Fruit fly (Drosophila melanogaster) whole organism, prepupa: ENCODE data around the gene UQCR-14.

Source experiments
- Blimp-1 ChIP-seq: fragments of 200-800 bp; sonication (Bioruptor generic); optimal IDR thresholded peaks from 3 replicates; lab custom pipeline; 2017; ENCODE audit warnings: missing biosample characterization, missing genetic modification characterization, mild to moderate bottlenecking, moderate library complexity, missing genetic modification reagents
- CG10631 ChIP-seq: fragments of 200-800 bp; sonication (Bioruptor generic); optimal IDR thresholded peaks from 2 replicates; lab custom pipeline; 2016; ENCODE audit warnings: missing biosample characterization, missing genetic modification characterization
- CG10669 ChIP-seq: fragments of 200-800 bp; sonication (Bioruptor generic); optimal IDR thresholded peaks from 3 replicates; lab custom pipeline; 2018; ENCODE audit warnings: missing biosample characterization, mild to moderate bottlenecking, missing genetic modification characterization, moderate library complexity
- CG11294 ChIP-seq: fragments of 200-800 bp; sonication (Bioruptor generic); IDR thresholded peaks from 2 replicates; pipeline ENCODE4 v1.3.6; 2022; ENCODE audit warnings: missing biosample characterization, missing genetic modification characterization
- CG11762 ChIP-seq: fragments of 200-800 bp; sonication (Bioruptor generic); optimal IDR thresholded peaks from 3 replicates; lab custom pipeline; 2016; ENCODE audit warnings: missing biosample characterization, missing genetic modification characterization; ENCODE audit not compliant: insufficient read depth
- CG16779 ChIP-seq: fragments of 200-800 bp; sonication (Bioruptor generic); optimal IDR thresholded peaks from 3 replicates; lab custom pipeline; 2017; ENCODE audit warnings: missing biosample characterization, mild to moderate bottlenecking, missing genetic modification characterization
- CG3032 ChIP-seq: fragments of 200-800 bp; optimal IDR thresholded peaks from 2 replicates; lab custom pipeline; 2019; ENCODE audit warnings: missing biosample characterization, mild to moderate bottlenecking, missing genetic modification characterization, moderate library complexity
- CG32006 ChIP-seq: fragments of 200-800 bp; sonication (Bioruptor generic); optimal IDR thresholded peaks from 3 replicates; lab custom pipeline; 2017; ENCODE audit warnings: missing biosample characterization, mild to moderate bottlenecking, missing genetic modification characterization
- CG34406 ChIP-seq: fragments of 200-800 bp; sonication (Bioruptor generic); optimal IDR thresholded peaks from 3 replicates; lab custom pipeline; 2016; ENCODE audit warnings: missing biosample characterization, missing genetic modification characterization
- CG3919 ChIP-seq: fragments of 200-800 bp; sonication (Bioruptor generic); optimal IDR thresholded peaks from 3 replicates; lab custom pipeline; 2016; ENCODE audit warnings: missing biosample characterization, missing genetic modification characterization
- CG4318 ChIP-seq: fragments of 200-800 bp; sonication (Bioruptor generic); optimal IDR thresholded peaks from 3 replicates; lab custom pipeline; 2017; ENCODE audit warnings: missing biosample characterization, mild to moderate bottlenecking, missing genetic modification characterization
- CG6163 ChIP-seq: fragments of 200-800 bp; sonication (Bioruptor generic); IDR thresholded peaks from 3 replicates; pipeline ENCODE4 v1.3.6; 2022; ENCODE audit warnings: missing biosample characterization, missing genetic modification characterization
- CG6276 ChIP-seq: fragments of 200-800 bp; sonication (Bioruptor generic); optimal IDR thresholded peaks from 2 replicates; lab custom pipeline; 2017; ENCODE audit warnings: missing biosample characterization, mild to moderate bottlenecking, missing genetic modification characterization
- CG6792 ChIP-seq: fragments of 200-800 bp; sonication (Bioruptor generic); optimal IDR thresholded peaks from 3 replicates; lab custom pipeline; 2016; ENCODE audit warnings: missing biosample characterization, missing genetic modification characterization
- CG6854 ChIP-seq: fragments of 200-800 bp; sonication (Bioruptor generic); optimal IDR thresholded peaks from 2 replicates; lab custom pipeline; 2017; ENCODE audit warnings: missing biosample characterization, mild to moderate bottlenecking, missing genetic modification characterization
- CG8119 ChIP-seq: fragments of 200-800 bp; sonication (Bioruptor generic); IDR thresholded peaks from 3 replicates; pipeline ENCODE4 v1.3.6; 2022; ENCODE audit warnings: missing biosample characterization, missing genetic modification characterization
- CG8319 ChIP-seq: fragments of 200-800 bp; sonication (Bioruptor generic); optimal IDR thresholded peaks from 3 replicates; lab custom pipeline; 2016; ENCODE audit warnings: missing biosample characterization, missing genetic modification characterization
- CG8632 ChIP-seq: fragments of 200-800 bp; sonication (Bioruptor generic); optimal IDR thresholded peaks from 3 replicates; lab custom pipeline; 2016; ENCODE audit warnings: missing biosample characterization, missing genetic modification characterization
- CG9139 ChIP-seq: fragments of 200-800 bp; sonication (Bioruptor generic); optimal IDR thresholded peaks from 3 replicates; lab custom pipeline; 2017; ENCODE audit warnings: missing biosample characterization, mild to moderate bottlenecking, missing genetic modification characterization
- Eip75B ChIP-seq: fragments of 200-800 bp; sonication (Bioruptor generic); optimal IDR thresholded peaks from 3 replicates; lab custom pipeline; 2016; ENCODE audit warnings: missing biosample characterization, missing genetic modification characterization
- Eip78C ChIP-seq: fragments of 200-800 bp; sonication (Bioruptor generic); peaks from one replicate; lab custom pipeline; 2016; ENCODE audit warnings: missing biosample characterization, missing genetic modification characterization
- Eip93F ChIP-seq: fragments of 200-800 bp; sonication (Bioruptor generic); optimal IDR thresholded peaks from 2 replicates; lab custom pipeline; 2016; ENCODE audit warnings: missing biosample characterization, mild to moderate bottlenecking, missing genetic modification characterization
- Ets96B ChIP-seq: fragments of 200-800 bp; optimal IDR thresholded peaks from 2 replicates; lab custom pipeline; 2019; ENCODE audit warnings: missing biosample characterization, mild to moderate bottlenecking, missing genetic modification characterization, moderate library complexity
- Gug ChIP-seq: fragments of 200-800 bp; sonication (Bioruptor generic); IDR thresholded peaks from 2 replicates; pipeline ENCODE4 v1.3.6; 2022; ENCODE audit warnings: missing biosample characterization, missing genetic modification characterization
- Hr39 ChIP-seq: fragments of 200-800 bp; sonication (Bioruptor generic); optimal IDR thresholded peaks from 2 replicates; lab custom pipeline; 2016; ENCODE audit warnings: missing biosample characterization, missing genetic modification characterization
- Lpt ChIP-seq: fragments of 200-800 bp; sonication (Bioruptor generic); optimal IDR thresholded peaks from 3 replicates; lab custom pipeline; 2016; ENCODE audit warnings: missing biosample characterization, missing genetic modification characterization
- Met ChIP-seq: fragments of 200-800 bp; sonication (Bioruptor generic); optimal IDR thresholded peaks from 3 replicates; lab custom pipeline; 2016; ENCODE audit warnings: missing biosample characterization, missing genetic modification characterization
- OdsH ChIP-seq: fragments of 200-800 bp; sonication (Bioruptor generic); optimal IDR thresholded peaks from 3 replicates; lab custom pipeline; 2016; ENCODE audit warnings: missing biosample characterization, missing genetic modification characterization
- Sox102F ChIP-seq: fragments of 200-800 bp; sonication (Bioruptor generic); optimal IDR thresholded peaks from 2 replicates; lab custom pipeline; 2016; ENCODE audit warnings: missing biosample characterization, mild to moderate bottlenecking, missing genetic modification characterization
- Sox14 ChIP-seq: fragments of 200-800 bp; sonication (Bioruptor generic); optimal IDR thresholded peaks from 3 replicates; lab custom pipeline; 2016; ENCODE audit warnings: missing biosample characterization, missing genetic modification characterization
- Sox15 ChIP-seq: fragments of 200-800 bp; sonication (Bioruptor generic); optimal IDR thresholded peaks from 3 replicates; lab custom pipeline; 2016; ENCODE audit warnings: missing biosample characterization, missing genetic modification characterization
- achi ChIP-seq: fragments of 200-800 bp; sonication (Bioruptor generic); optimal IDR thresholded peaks from 3 replicates; lab custom pipeline; 2016; ENCODE audit warnings: missing biosample characterization, missing genetic modification characterization
- acj6 ChIP-seq: fragments of 200-800 bp; sonication (Bioruptor generic); optimal IDR thresholded peaks from 3 replicates; lab custom pipeline; 2016; ENCODE audit warnings: missing biosample characterization, missing genetic modification characterization
- cyc ChIP-seq: fragments of 200-800 bp; sonication (Bioruptor generic); optimal IDR thresholded peaks from 3 replicates; lab custom pipeline; 2016; ENCODE audit warnings: missing biosample characterization, missing genetic modification characterization
- dac ChIP-seq: fragments of 200-800 bp; sonication (Bioruptor generic); optimal IDR thresholded peaks from 2 replicates; lab custom pipeline; 2017; ENCODE audit warnings: missing biosample characterization, mild to moderate bottlenecking, missing genetic modification characterization
- dsx ChIP-seq: fragments of 200-800 bp; optimal IDR thresholded peaks from 3 replicates; lab custom pipeline; 2019; ENCODE audit warnings: missing biosample characterization, mild to moderate bottlenecking, missing genetic modification characterization, moderate library complexity; ENCODE audit not compliant: poor library complexity, severe bottlenecking
- eg ChIP-seq: fragments of 200-800 bp; sonication (Bioruptor generic); IDR thresholded peaks from 3 replicates; pipeline ENCODE4 v1.3.6; 2022; ENCODE audit warnings: missing biosample characterization, missing genetic modification characterization
- esn ChIP-seq: fragments of 200-800 bp; sonication (Bioruptor generic); optimal IDR thresholded peaks from 2 replicates; lab custom pipeline; 2016; ENCODE audit warnings: missing biosample characterization, mild to moderate bottlenecking, missing genetic modification characterization, moderate library complexity
- fkh ChIP-seq: fragments of 200-800 bp; sonication (Bioruptor generic); optimal IDR thresholded peaks from 3 replicates; lab custom pipeline; 2017; ENCODE audit warnings: missing biosample characterization, mild to moderate bottlenecking, missing genetic modification characterization, moderate library complexity
- lz ChIP-seq: fragments of 200-800 bp; sonication (Bioruptor generic); optimal IDR thresholded peaks from 3 replicates; lab custom pipeline; 2016; ENCODE audit warnings: missing biosample characterization, missing genetic modification characterization
- net ChIP-seq: fragments of 200-800 bp; sonication (Bioruptor generic); optimal IDR thresholded peaks from 3 replicates; lab custom pipeline; 2016; ENCODE audit warnings: missing biosample characterization, missing genetic modification characterization
- pdm3 ChIP-seq: fragments of 200-800 bp; sonication (Bioruptor generic); optimal IDR thresholded peaks from 3 replicates; lab custom pipeline; 2016; ENCODE audit warnings: missing biosample characterization, missing genetic modification characterization
- salr ChIP-seq, 2 experiments: fragments of 200-800 bp; sonication (Bioruptor generic); optimal IDR thresholded peaks; 3 replicates each; lab custom pipeline; 2016 to 2018; ENCODE audit warnings: missing biosample characterization in 2 of 2, missing genetic modification characterization in 2 of 2, mild to moderate bottlenecking in 1 of 2
- spab ChIP-seq: fragments of 200-800 bp; sonication (Bioruptor generic); optimal IDR thresholded peaks from 2 replicates; lab custom pipeline; 2017; ENCODE audit warnings: missing biosample characterization, mild to moderate bottlenecking, missing genetic modification characterization, missing genetic modification reagents
- ss ChIP-seq, 2 experiments: fragments of 200-800 bp; sonication (Bioruptor generic); optimal IDR thresholded peaks; 2 replicates in 1 of 2; 3 replicates in 1 of 2; lab custom pipeline; 2017 to 2018; ENCODE audit warnings: mild to moderate bottlenecking in 2 of 2, missing biosample characterization in 2 of 2, missing genetic modification characterization in 2 of 2, moderate library complexity in 1 of 2
- svp ChIP-seq: fragments of 200-800 bp; sonication (Bioruptor generic); peaks from one replicate; lab custom pipeline; 2016; ENCODE audit warnings: missing biosample characterization, missing genetic modification characterization

UQCR-14 gene

DNA sequence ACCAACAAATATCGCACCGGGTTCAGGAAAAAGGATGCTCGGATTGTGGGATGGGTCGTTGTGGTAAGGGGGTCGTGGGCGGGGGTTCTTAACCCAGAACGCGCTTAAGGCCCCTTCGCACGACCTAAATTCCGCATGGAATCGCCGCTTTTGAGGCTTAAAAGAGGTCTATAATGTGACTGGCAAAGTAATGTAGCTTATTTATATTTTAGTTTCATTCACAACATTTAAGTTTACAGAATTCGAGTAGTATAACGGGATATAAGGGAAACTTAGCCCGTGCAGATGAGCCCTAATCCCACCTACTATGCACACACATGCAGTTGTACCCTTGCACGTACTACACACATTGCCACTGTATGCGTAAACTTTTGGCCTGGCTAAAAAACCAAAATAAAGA is 7.3 kb upstream of the UQCR-14 start (continued):
- TF ChIP-seq Met (GFP tag; lab: Kevin White, UChicago) (peak; percentile 87), ss (GFP tag; optimal IDR thresholded peaks at IDR 0.05; lab: Kevin White, UChicago) (peak; percentile 90 to 91), Hr39 (GFP tag; lab: Kevin White, UChicago) (peak; percentile 80), Eip78C (GFP tag; lab: Kevin White, UChicago) (peak; percentile 90), Sox15 (GFP tag; lab: Kevin White, UChicago) (peak; percentile 69), svp (GFP tag; lab: Kevin White, UChicago) (peak; percentile 73), dsx (GFP tag; lab: Kevin White, UChicago) (peak; percentile 86), Sox14 (GFP tag; lab: Kevin White, UChicago) (peak; percentile 86), cyc (GFP tag; lab: Kevin White, UChicago) (peak; percentile 65), CG10669 (GFP tag; lab: Kevin White, UChicago) (peak; percentile 88), CG11294 (peak; percentile 70; the same call in 1 of the 2 replicates), acj6 (GFP tag; lab: Kevin White, UChicago) (peak; percentile 80), CG8632 (peak; percentile 85), Blimp-1 (GFP tag; lab: Kevin White, UChicago) (peak; percentile 70), CG3032 (peak; percentile 87), Lpt (GFP tag; lab: Kevin White, UChicago) (peak; percentile 71), Eip93F (GFP tag; lab: Kevin White, UChicago) (peak; percentile 73), CG6792 (GFP tag; lab: Kevin White, UChicago) (peak; percentile 88), Eip75B (GFP tag; lab: Kevin White, UChicago) (peak; percentile 78), Sox102F (GFP tag; lab: Kevin White, UChicago) (peak; percentile 87), CG32006 (GFP tag; lab: Kevin White, UChicago) (peak; percentile 78), Ets96B (tag; lab: Kevin White, UChicago) (peak; percentile 86)

DNA sequence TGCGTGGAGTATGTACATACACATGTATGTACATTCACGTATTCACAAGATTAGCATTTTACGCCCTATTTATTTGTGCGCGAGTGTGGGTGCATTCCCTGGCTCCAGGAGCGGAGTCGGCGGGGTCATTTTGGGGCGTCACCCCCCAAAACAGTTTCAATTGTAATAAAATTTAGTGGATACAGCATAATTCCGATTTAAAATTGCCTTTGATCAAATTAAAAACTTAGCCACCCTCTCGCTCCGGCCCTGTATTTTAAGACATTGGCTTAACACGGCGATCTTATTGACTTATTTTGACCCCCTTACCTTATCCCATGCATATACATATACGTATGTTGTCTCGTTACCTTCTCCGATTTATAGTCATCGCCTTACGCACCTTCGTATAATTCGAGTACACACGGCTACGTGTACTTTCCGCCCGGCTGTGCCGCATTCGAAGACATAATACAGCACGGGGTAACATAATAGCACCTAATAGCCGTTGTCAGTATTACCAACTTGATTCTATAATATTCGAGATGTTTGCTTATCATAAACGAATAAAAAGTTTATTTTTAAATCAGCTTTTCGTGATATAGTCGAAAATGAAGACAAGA is 6.6 kb upstream of the UQCR-14 start:
- TF ChIP-seq CG8119 (GFP tag; lab: Robert Waterston, UW), result peak; percentile 75
- TF ChIP-seq CG8632, result peak; percentile 88
- peak; percentile 77 for TF ChIP-seq CG6854 (GFP tag; lab: Kevin White, UChicago)
- peak; percentile 87 for TF ChIP-seq achi (GFP tag; lab: Kevin White, UChicago)
- peak; percentile 88 for TF ChIP-seq CG10631
- TF ChIP-seq CG11762 (GFP tag; lab: Kevin White, UChicago), result peak; percentile 83
- peak; percentile 93 for TF ChIP-seq Eip75B (GFP tag; lab: Kevin White, UChicago)
- TF ChIP-seq CG8319 (GFP tag; lab: Kevin White, UChicago), result peak; percentile 90
- peak; percentile 61 to 86 for TF ChIP-seq ss (GFP tag; optimal IDR thresholded peaks at IDR 0.05; lab: Kevin White, UChicago)
- TF ChIP-seq CG6163 (GFP tag; lab: Robert Waterston, UW), result peak; percentile 96
- TF ChIP-seq OdsH (GFP tag; lab: Kevin White, UChicago), result peak; percentile 91
- TF ChIP-seq CG9139 (GFP tag; lab: Kevin White, UChicago), result peak; percentile 72
- TF ChIP-seq Met (GFP tag; lab: Kevin White, UChicago), result peak; percentile 88
- TF ChIP-seq Sox15 (GFP tag; lab: Kevin White, UChicago), result peak; percentile 95
- peak; percentile 84 for TF ChIP-seq CG4318 (GFP tag; lab: Kevin White, UChicago)
- peak; percentile 86 for TF ChIP-seq net
- TF ChIP-seq lz (GFP tag; lab: Kevin White, UChicago), result peak; percentile 95
- TF ChIP-seq CG16779 (tag; lab: Kevin White, UChicago), result peak; percentile 75
- peak; percentile 61 for TF ChIP-seq fkh (GFP tag; lab: Kevin White, UChicago)
- TF ChIP-seq Blimp-1 (GFP tag; lab: Kevin White, UChicago), result peak; percentile 56
- TF ChIP-seq spab, result peak; percentile 70
- peak; percentile 92 for TF ChIP-seq pdm3 (GFP tag; lab: Kevin White, UChicago)
- TF ChIP-seq dac, result peak; percentile 58
- TF ChIP-seq CG34406 (GFP tag; lab: Kevin White, UChicago), result peak; percentile 89
- TF ChIP-seq salr (GFP tag; optimal IDR thresholded peaks at IDR 0.05; lab: Kevin White, UChicago), result peak; percentile 65 to 79
- TF ChIP-seq acj6 (GFP tag; lab: Kevin White, UChicago), result peak; percentile 89
- TF ChIP-seq CG3919 (GFP tag; lab: Kevin White, UChicago), result peak; percentile 93
- TF ChIP-seq cyc (GFP tag; lab: Kevin White, UChicago), result peak; percentile 95
- TF ChIP-seq Sox14 (GFP tag; lab: Kevin White, UChicago), result peak; percentile 91
- peak; percentile 88 for TF ChIP-seq Gug (GFP tag; lab: Robert Waterston, UW)
- peak; percentile 77 for TF ChIP-seq Eip93F (GFP tag; lab: Kevin White, UChicago)
- TF ChIP-seq esn (GFP tag; lab: Kevin White, UChicago), result peak; percentile 88
- TF ChIP-seq CG6792 (GFP tag; lab: Kevin White, UChicago), result peak; percentile 94
- peak; percentile 68 for TF ChIP-seq dsx (GFP tag; lab: Kevin White, UChicago)
- TF ChIP-seq eg (GFP tag; lab: Robert Waterston, UW), result peak; percentile 96
- peak; percentile 79 for TF ChIP-seq CG6276 (GFP tag; lab: Kevin White, UChicago)
